Fruit fly (Drosophila melanogaster) whole organism, embryonic: ENCODE data around the gene dpr20.

Source experiments
- Asciz ChIP-seq: fragments of 200-800 bp; sonication (Bioruptor generic); optimal IDR thresholded peaks from 2 replicates; lab custom pipeline; 2017; ENCODE audit warnings: missing biosample characterization, mild to moderate bottlenecking, missing genetic modification characterization, missing genetic modification reagents
- Atf3 ChIP-seq: fragments of 200-800 bp; sonication (Bioruptor generic); optimal IDR thresholded peaks from 3 replicates; lab custom pipeline; 2016; ENCODE audit warnings: missing biosample characterization, missing genetic modification characterization
- Awh ChIP-seq: fragments of 200-800 bp; sonication (Bioruptor generic); IDR thresholded peaks from 2 replicates; pipeline ENCODE4, ENCODE4 v1.3.6; 2022; ENCODE audit warnings: missing biosample characterization, missing genetic modification characterization
- Bdp1 ChIP-seq: fragments of 200-800 bp; sonication (Bioruptor generic); optimal IDR thresholded peaks from 3 replicates; lab custom pipeline; 2016; ENCODE audit warnings: missing biosample characterization, missing genetic modification characterization
- CG11560 ChIP-seq: fragments of 200-800 bp; sonication (Bioruptor generic); IDR thresholded peaks from 3 replicates; pipeline ENCODE4 v1.3.6; 2022; ENCODE audit warnings: missing biosample characterization, missing genetic modification characterization
- CG12219 ChIP-seq: fragments of 200-800 bp; sonication (Bioruptor generic); optimal IDR thresholded peaks from 3 replicates; lab custom pipeline; 2018; ENCODE audit warnings: missing biosample characterization, mild to moderate bottlenecking, missing genetic modification characterization
- CG13424 ChIP-seq: fragments of 200-800 bp; sonication (Bioruptor generic); optimal IDR thresholded peaks from 2 replicates; lab custom pipeline; 2019; ENCODE audit warnings: missing biosample characterization, mild to moderate bottlenecking, missing genetic modification characterization, moderate library complexity
- CG14014 ChIP-seq: fragments of 200-800 bp; sonication (Bioruptor generic); IDR thresholded peaks from 2 replicates; pipeline ENCODE4 v1.3.6; 2022; ENCODE audit warnings: missing biosample characterization, missing genetic modification characterization
- CG1529 ChIP-seq: fragments of 200-800 bp; sonication (Bioruptor generic); optimal IDR thresholded peaks from 3 replicates; lab custom pipeline; 2018; ENCODE audit warnings: missing biosample characterization, missing genetic modification characterization
- CG17186 ChIP-seq: fragments of 200-800 bp; sonication (Bioruptor generic); optimal IDR thresholded peaks from 3 replicates; lab custom pipeline; 2017; ENCODE audit warnings: missing biosample characterization, missing genetic modification reagents, missing genetic modification characterization
- CG18764 ChIP-seq: fragments of 200-800 bp; sonication (Bioruptor generic); optimal IDR thresholded peaks from 3 replicates; lab custom pipeline; 2016; ENCODE audit warnings: missing biosample characterization, missing genetic modification characterization
- CG30403 ChIP-seq: fragments of 200-800 bp; sonication (Bioruptor generic); optimal IDR thresholded peaks from 3 replicates; lab custom pipeline; 2016; ENCODE audit warnings: missing biosample characterization, missing genetic modification characterization
- CG31224 ChIP-seq: fragments of 200-800 bp; sonication (Bioruptor generic); IDR thresholded peaks from 2 replicates; pipeline ENCODE4 v1.3.6; 2022; ENCODE audit warnings: missing biosample characterization, missing genetic modification characterization
- CG31441 ChIP-seq: fragments of 200-800 bp; sonication (Bioruptor generic); IDR thresholded peaks from 2 replicates; pipeline ENCODE4 v1.3.6; 2022; ENCODE audit warnings: missing biosample characterization, missing genetic modification characterization
- CG34376 ChIP-seq: fragments of 200-800 bp; sonication (Bioruptor generic); optimal IDR thresholded peaks from 2 replicates; lab custom pipeline; 2018; ENCODE audit warnings: missing biosample characterization, mild to moderate bottlenecking, missing genetic modification characterization
- CG4730 ChIP-seq: fragments of 200-800 bp; sonication (Bioruptor generic); IDR thresholded peaks from 2 replicates; pipeline ENCODE4 v1.3.6; 2022; ENCODE audit warnings: missing biosample characterization, missing genetic modification characterization
- CG7839 ChIP-seq: fragments of 200-800 bp; sonication (Bioruptor generic); optimal IDR thresholded peaks from 3 replicates; lab custom pipeline; 2018; ENCODE audit warnings: missing biosample characterization, mild to moderate bottlenecking, missing genetic modification characterization, moderate library complexity
- CG8359 ChIP-seq: fragments of 200-800 bp; sonication (Bioruptor generic); optimal IDR thresholded peaks from 2 replicates; lab custom pipeline; 2017; ENCODE audit warnings: missing biosample characterization, mild to moderate bottlenecking, missing genetic modification characterization, borderline replicate concordance
- CG8765 ChIP-seq: fragments of 200-800 bp; sonication (Bioruptor generic); IDR thresholded peaks from 2 replicates; pipeline ENCODE4 v1.3.6; 2022; ENCODE audit warnings: missing biosample characterization, missing genetic modification characterization
- CG9876 ChIP-seq: fragments of 200-800 bp; sonication (Bioruptor generic); optimal IDR thresholded peaks from 2 replicates; lab custom pipeline; 2016; ENCODE audit warnings: missing biosample characterization, missing genetic modification characterization
- Dbx ChIP-seq: fragments of 200-800 bp; sonication (Bioruptor generic); IDR thresholded peaks from 3 replicates; pipeline ENCODE4 v1.3.6; 2022; ENCODE audit warnings: missing biosample characterization, missing genetic modification characterization
- Doc3 ChIP-seq: fragments of 200-800 bp; sonication (Bioruptor generic); IDR thresholded peaks from 3 replicates; pipeline ENCODE4 v1.3.6; 2022; ENCODE audit warnings: missing biosample characterization, missing genetic modification characterization; ENCODE audit not compliant: partially characterized antibody
- Elba2 ChIP-seq: fragments of 200-800 bp; sonication (Bioruptor generic); optimal IDR thresholded peaks from 3 replicates; lab custom pipeline; 2016; ENCODE audit warnings: missing biosample characterization, missing genetic modification characterization
- HLH3B ChIP-seq: fragments of 200-800 bp; sonication (Bioruptor generic); IDR thresholded peaks from 2 replicates; pipeline ENCODE4 v1.3.6; 2022; ENCODE audit warnings: missing biosample characterization, missing genetic modification characterization
- Hr78 ChIP-seq, 2 experiments: fragments of 200-800 bp in 1 of 2; fragments of >200 bp in 1 of 2; sonication (Bioruptor generic) in 1 of 2; optimal IDR thresholded peaks; 2 replicates each; lab custom pipeline; 2017 to 2019; ENCODE audit warnings: missing biosample characterization in 2 of 2, missing genetic modification characterization in 2 of 2, mild to moderate bottlenecking in 1 of 2, moderate library complexity in 1 of 2
- Jarid2 ChIP-seq: fragments of 200-800 bp; sonication (Bioruptor generic); optimal IDR thresholded peaks from 3 replicates; lab custom pipeline; 2017; ENCODE audit warnings: mild to moderate bottlenecking, missing biosample characterization, missing genetic modification reagents, missing genetic modification characterization
- Mad ChIP-seq: fragments of 200-800 bp; sonication (Bioruptor generic); optimal IDR thresholded peaks from 2 replicates; lab custom pipeline; 2016; ENCODE audit warnings: missing biosample characterization, missing genetic modification characterization
- Max ChIP-seq: fragments of 200-800 bp; sonication (Bioruptor generic); optimal IDR thresholded peaks from 2 replicates; lab custom pipeline; 2016; ENCODE audit warnings: missing biosample characterization, mild to moderate bottlenecking, missing genetic modification characterization
- NC2β ChIP-seq: fragments of 200-800 bp; sonication (Bioruptor generic); optimal IDR thresholded peaks from 2 replicates; lab custom pipeline; 2016; ENCODE audit warnings: missing biosample characterization, missing genetic modification characterization
- Oaz ChIP-seq: fragments of 200-800 bp; sonication (Bioruptor generic); IDR thresholded peaks from 2 replicates; pipeline ENCODE4 v1.3.6; 2022; ENCODE audit warnings: missing biosample characterization, missing genetic modification characterization
- Rfx ChIP-seq: fragments of 200-800 bp; sonication (Bioruptor generic); IDR thresholded peaks from 2 replicates; pipeline ENCODE4 v1.3.6; 2022; ENCODE audit warnings: missing biosample characterization, missing genetic modification characterization
- Ssrp ChIP-seq: fragments of 200-800 bp; sonication (Bioruptor generic); optimal IDR thresholded peaks from 2 replicates; lab custom pipeline; 2018; ENCODE audit warnings: missing biosample characterization, mild to moderate bottlenecking, missing genetic modification characterization, moderate library complexity
- bcd ChIP-seq: fragments of 200-800 bp; sonication (Bioruptor generic); optimal IDR thresholded peaks from 2 replicates; lab custom pipeline; 2017; ENCODE audit warnings: missing biosample characterization, mild to moderate bottlenecking, missing genetic modification characterization
- da ChIP-seq: fragments of 200-800 bp; sonication (Bioruptor generic); optimal IDR thresholded peaks from 2 replicates; lab custom pipeline; 2016; ENCODE audit warnings: missing biosample characterization, missing genetic modification characterization
- dan ChIP-seq: fragments of 200-800 bp; sonication (Bioruptor generic); IDR thresholded peaks from 2 replicates; pipeline ENCODE4 v1.3.6; 2022; ENCODE audit warnings: missing biosample characterization, missing genetic modification characterization
- danr ChIP-seq: fragments of 200-800 bp; sonication (Bioruptor generic); IDR thresholded peaks from 2 replicates; pipeline ENCODE4 v1.3.6; 2022; ENCODE audit warnings: missing biosample characterization, missing genetic modification characterization
- her ChIP-seq: fragments of 200-800 bp; sonication (Bioruptor generic); optimal IDR thresholded peaks from 2 replicates; lab custom pipeline; 2016; ENCODE audit warnings: missing biosample characterization, missing genetic modification characterization
- insv ChIP-seq, 2 experiments: fragments of 200-800 bp; sonication (Bioruptor generic); optimal IDR thresholded peaks; 3 replicates each; lab custom pipeline; 2016 to 2018; ENCODE audit warnings: missing biosample characterization in 2 of 2, missing genetic modification characterization in 2 of 2
- lmd ChIP-seq: fragments of 200-800 bp; sonication (Bioruptor generic); IDR thresholded peaks from 2 replicates; pipeline ENCODE4 v1.3.6; 2022; ENCODE audit warnings: missing biosample characterization, missing genetic modification characterization
- nerfin-1 ChIP-seq: fragments of 200-800 bp; sonication (Bioruptor generic); optimal IDR thresholded peaks from 3 replicates; lab custom pipeline; 2019; ENCODE audit warnings: missing biosample characterization, mild to moderate bottlenecking, missing genetic modification characterization, moderate library complexity
- nmo ChIP-seq: fragments of 200-800 bp; sonication (Bioruptor generic); optimal IDR thresholded peaks from 2 replicates; lab custom pipeline; 2018; ENCODE audit warnings: missing biosample characterization, mild to moderate bottlenecking, missing genetic modification characterization, moderate library complexity
- p53 ChIP-seq: fragments of 200-800 bp; sonication (Bioruptor generic); optimal IDR thresholded peaks from 2 replicates; lab custom pipeline; 2016; ENCODE audit warnings: missing biosample characterization, missing genetic modification characterization
- phol ChIP-seq: fragments of 200-800 bp; sonication (Bioruptor generic); optimal IDR thresholded peaks from 3 replicates; lab custom pipeline; 2018; ENCODE audit warnings: missing biosample characterization, mild to moderate bottlenecking, missing genetic modification characterization, moderate library complexity
- psq ChIP-seq: fragments of 200-800 bp; sonication (Bioruptor generic); optimal IDR thresholded peaks from 2 replicates; lab custom pipeline; 2017; ENCODE audit warnings: missing biosample characterization, missing genetic modification characterization
- pzg ChIP-seq: fragments of 200-800 bp; sonication (Bioruptor generic); optimal IDR thresholded peaks from 3 replicates; lab custom pipeline; 2018; ENCODE audit warnings: missing biosample characterization, mild to moderate bottlenecking, missing genetic modification characterization, moderate library complexity
- sd ChIP-seq: fragments of 200-800 bp; sonication (Bioruptor generic); optimal IDR thresholded peaks from 3 replicates; lab custom pipeline; 2018; ENCODE audit warnings: missing biosample characterization, mild to moderate bottlenecking, missing genetic modification characterization, moderate library complexity
- sug ChIP-seq: fragments of 200-800 bp; optimal IDR thresholded peaks from 2 replicates; lab custom pipeline; 2019; ENCODE audit warnings: missing biosample characterization, mild to moderate bottlenecking, missing genetic modification characterization, moderate library complexity
- toy ChIP-seq: fragments of 200-800 bp; sonication (Bioruptor generic); IDR thresholded peaks from 2 replicates; pipeline ENCODE4 v1.3.6; 2022; ENCODE audit warnings: missing biosample characterization, missing genetic modification characterization
- vnd ChIP-seq: fragments of 200-800 bp; sonication (Bioruptor generic); IDR thresholded peaks from 3 replicates; pipeline ENCODE4 v1.3.6; 2022; ENCODE audit warnings: missing biosample characterization, missing genetic modification characterization; ENCODE audit not compliant: partially characterized antibody
- zfh1 ChIP-seq: fragments of 200-800 bp; sonication (Bioruptor generic); IDR thresholded peaks from 3 replicates; pipeline ENCODE4 v1.3.6; 2022; ENCODE audit warnings: missing biosample characterization, missing genetic modification characterization

dpr20 gene

dm6 chr3L:837552-838187 is 19.4 kb downstream of the dpr20 start, which contains the start of the genes CG13901 and CG13887 (continued):
- TF ChIP-seq Atf3 (GFP tag; lab: Kevin White, UChicago) (peak; percentile 89), p53 (GFP tag; lab: Kevin White, UChicago) (peak; percentile 77), HLH3B (peak; percentile 87), psq (GFP tag; lab: Kevin White, UChicago) (peak; percentile 80), CG8765 (GFP tag; lab: Robert Waterston, UW) (peak; percentile 54), CG1529 (GFP tag; lab: Kevin White, UChicago) (peak; percentile 79), Elba2 (peak; percentile 49), her (GFP tag; lab: Kevin White, UChicago) (peak; percentile 76), sd (tag; lab: Kevin White, UChicago) (peak; percentile 89), Bdp1 (GFP tag; lab: Kevin White, UChicago) (peak; percentile 84), sug (tag; lab: Kevin White, UChicago) (peak; percentile 92), CG8359 (peak; percentile 59), da (GFP tag; lab: Kevin White, UChicago) (peak; percentile 89), Dbx (GFP tag; lab: Robert Waterston, UW) (peak; percentile 88), nmo (GFP tag; lab: Kevin White, UChicago) (peak; percentile 94), toy (0 out of 2 replicates have a peak, but pooled peaks have one; percentile 52), Mad (GFP tag; lab: Kevin White, UChicago) (peak; percentile 77), CG34376 (GFP tag; lab: Kevin White, UChicago) (peak; percentile 91), vnd (GFP tag; lab: Robert Waterston, UW) (0 out of 3 replicates have a peak, but pooled peaks have one; percentile 32), Rfx (GFP tag; lab: Robert Waterston, UW) (peak; percentile 94), dan (GFP tag; lab: Robert Waterston, UW) (no peak; the same call in 1 of the 2 replicates), danr (peak; percentile 82), bcd (GFP tag; lab: Kevin White, UChicago) (peak; percentile 90), Awh (GFP tag; lab: Robert Waterston, UW) (peak; percentile 83), phol (tag; lab: Kevin White, UChicago) (peak; percentile 93), nerfin-1 (tag; lab: Kevin White, UChicago) (peak; percentile 88), Ssrp (peak; percentile 88), Doc3 (no peak), CG11560 (tag; lab: Robert Waterston, UW) (peak; percentile 80), CG30403 (GFP tag; lab: Kevin White, UChicago) (peak; percentile 96), pzg (GFP tag; lab: Kevin White, UChicago) (peak; percentile 84), Hr78 (GFP tag; optimal IDR thresholded peaks at IDR 0.05; lab: Kevin White, UChicago) (no peak), CG31224 (peak; percentile 82), CG18764 (GFP tag; lab: Kevin White, UChicago) (peak; percentile 87), CG4730 (peak; percentile 71), CG14014 (GFP tag; lab: Robert Waterston, UW) (peak; percentile 92), NC2β (GFP tag; lab: Kevin White, UChicago) (peak; percentile 81), CG12219 (GFP tag; lab: Kevin White, UChicago) (peak; percentile 79), CG17186 (GFP tag; lab: Kevin White, UChicago) (peak; percentile 96), Asciz (GFP tag; lab: Kevin White, UChicago) (peak; percentile 69), zfh1 (GFP tag; lab: Robert Waterston, UW) (peak; percentile 88), Max (GFP tag; lab: Kevin White, UChicago) (peak; percentile 95), CG7839 (tag; lab: Kevin White, UChicago) (peak; percentile 90), Oaz (peak; percentile 78), CG31441 (GFP tag; lab: Robert Waterston, UW) (peak; percentile 91), lmd (GFP tag; lab: Robert Waterston, UW) (peak; percentile 89), CG13424 (tag; lab: Kevin White, UChicago) (peak; percentile 93), insv (GFP tag; optimal IDR thresholded peaks at IDR 0.05; lab: Kevin White, UChicago) (peak in 1 of 2 experiments; percentile 59), CG9876 (GFP tag; lab: Kevin White, UChicago) (peak; percentile 85), Jarid2 (GFP tag; lab: Kevin White, UChicago) (no peak)
